Worm (Caenorhabditis elegans): ENCODE results near the gene Y43F8B.29.

Y43F8B.29 gene

ce11 chrV:19527565-19527964 lies 36.2 kb downstream of the Y43F8B.29 start (continued):
- TF ChIP-seq snpc-1.2 (GFP tag; IDR thresholded peaks at IDR 0.05), result no peak
- TF ChIP-seq dpl-1 (GFP tag; optimal IDR thresholded peaks at IDR 0.05), result no peak
- no peak for TF ChIP-seq lin-29 (GFP tag; IDR thresholded peaks at IDR 0.05)
- peak; percentile 97 for TF ChIP-seq nhr-28 (tag; optimal IDR thresholded peaks at IDR 0.05)
- peak; percentile 97 for TF ChIP-seq dve-1 (tag; optimal IDR thresholded peaks at IDR 0.05; ENCODE audit: insufficient read depth)
- TF ChIP-seq sdz-12 (GFP tag; optimal IDR thresholded peaks at IDR 0.05), result no peak
- TF ChIP-seq ztf-7 (tag; optimal IDR thresholded peaks at IDR 0.05), result no peak
- TF ChIP-seq ceh-62 (tag; optimal IDR thresholded peaks at IDR 0.05), result no peak
- peak in 1 of 2 experiments; percentile 79 for TF ChIP-seq unc-62 (GFP tag; optimal IDR thresholded peaks at IDR 0.05 in 1 of 2)
- no peak for TF ChIP-seq unc-62 (tag; optimal IDR thresholded peaks at IDR 0.05)
- TF ChIP-seq ceh-28 (tag; optimal IDR thresholded peaks at IDR 0.05), result no peak
- no peak for TF ChIP-seq Y48G9A.11 (GFP tag; IDR thresholded peaks at IDR 0.05)
- TF ChIP-seq egl-43 (GFP tag; IDR thresholded peaks at IDR 0.05), result no peak
- no peak for TF ChIP-seq lin-13 (GFP tag; optimal IDR thresholded peaks at IDR 0.05)
- no peak for TF ChIP-seq daf-12 (tag; optimal IDR thresholded peaks at IDR 0.05)
- TF ChIP-seq duxl-1 (tag; optimal IDR thresholded peaks at IDR 0.05; ENCODE audit: poor library complexity), result no peak
- no peak for TF ChIP-seq ctbp-1 (GFP tag; IDR thresholded peaks at IDR 0.05)
- TF ChIP-seq vab-7 (GFP tag; IDR thresholded peaks at IDR 0.05), result no peak
- TF ChIP-seq fkh-10 (GFP tag; optimal IDR thresholded peaks at IDR 0.05), result no peak
- TF ChIP-seq ceh-32 (tag; optimal IDR thresholded peaks at IDR 0.05; ENCODE audit: poor library complexity), result no peak
- TF ChIP-seq F37D6.2 (tag; optimal IDR thresholded peaks at IDR 0.05), result no peak
- no peak for TF ChIP-seq ces-1 (GFP tag; optimal IDR thresholded peaks at IDR 0.05)
- peak; percentile 100 for TF ChIP-seq dmd-6 (GFP tag; IDR thresholded peaks at IDR 0.05)
- TF ChIP-seq aha-1 (tag), result no peak
- no peak for TF ChIP-seq rbr-2 (tag; optimal IDR thresholded peaks at IDR 0.05)
- peak; percentile 74 for TF ChIP-seq T20F7.1 (GFP tag; optimal IDR thresholded peaks at IDR 0.05)
- TF ChIP-seq spr-1 (tag; optimal IDR thresholded peaks at IDR 0.05), result no peak
- TF ChIP-seq lin-38 (GFP tag; IDR thresholded peaks at IDR 0.05), result 0 out of 2 replicates have a peak, but pooled peaks have one; percentile 12
- TF ChIP-seq ceh-44 (GFP tag; IDR thresholded peaks at IDR 0.05), result no peak
- peak; percentile 97 for TF ChIP-seq pqm-1 (tag; optimal IDR thresholded peaks at IDR 0.05)
- no peak for TF ChIP-seq D1046.2 (GFP tag; IDR thresholded peaks at IDR 0.05)

- TF ChIP-seq lin-1 (GFP tag; IDR thresholded peaks at IDR 0.05) (peak; percentile 85), lin-13 (GFP tag; optimal IDR thresholded peaks at IDR 0.05) (peak; percentile 58), arid-1 (GFP tag; conservative IDR thresholded peaks at IDR 0.05) (no peak), zip-2 (tag; optimal IDR thresholded peaks at IDR 0.05) (peak; percentile 51), nhr-28 (tag; optimal IDR thresholded peaks at IDR 0.05) (peak; percentile 94), madf-9 (GFP tag; conservative IDR thresholded peaks at IDR 0.05) (peak; percentile 73), hlh-30 (tag; optimal IDR thresholded peaks at IDR 0.05; ENCODE audit: insufficient read depth) (peak; percentile 99), snpc-1.2 (GFP tag; IDR thresholded peaks at IDR 0.05) (no peak), T20F7.1 (GFP tag; optimal IDR thresholded peaks at IDR 0.05) (peak; percentile 75), vab-7 (GFP tag; IDR thresholded peaks at IDR 0.05) (0 out of 2 replicates have a peak, but pooled peaks have one; percentile 5), fkh-10 (GFP tag; optimal IDR thresholded peaks at IDR 0.05) (peak; percentile 82), duxl-1 (tag; optimal IDR thresholded peaks at IDR 0.05; ENCODE audit: poor library complexity) (peak; percentile 73), ctbp-1 (GFP tag; IDR thresholded peaks at IDR 0.05) (0 out of 2 replicates have a peak, but pooled peaks have one; percentile 54), nhr-237 (tag; optimal IDR thresholded peaks at IDR 0.05) (no peak), dmd-6 (GFP tag; IDR thresholded peaks at IDR 0.05) (peak; percentile 99), dpl-1 (GFP tag; optimal IDR thresholded peaks at IDR 0.05) (peak; percentile 50), hmg-1.1 (GFP tag; IDR thresholded peaks at IDR 0.05) (peak; percentile 86), attf-4 (tag; optimal IDR thresholded peaks at IDR 0.05) (no peak), ceh-28 (tag; optimal IDR thresholded peaks at IDR 0.05) (no peak), egl-27 (tag; optimal IDR thresholded peaks at IDR 0.05) (peak; percentile 60), nhr-6 (tag; optimal IDR thresholded peaks at IDR 0.05) (peak; percentile 50), ama-1 (optimal IDR thresholded peaks at IDR 0.05) (peak; percentile 26), ZK546.5 (tag; optimal IDR thresholded peaks at IDR 0.05) (no peak), nhr-41 (GFP tag; IDR thresholded peaks at IDR 0.05) (peak; percentile 79; the same call in 1 of the 2 replicates), mxl-3 (GFP tag; optimal IDR thresholded peaks at IDR 0.05) (peak; percentile 97), Y5F2A.4 (GFP tag; optimal IDR thresholded peaks at IDR 0.05) (no peak), daf-19 (GFP tag; conservative IDR thresholded peaks at IDR 0.05) (peak; percentile 74; the same call in 1 of the 2 replicates), dve-1 (tag; optimal IDR thresholded peaks at IDR 0.05; ENCODE audit: insufficient read depth) (peak; percentile 99), ztf-7 (tag; optimal IDR thresholded peaks at IDR 0.05) (peak; percentile 54), mep-1 (tag; optimal IDR thresholded peaks at IDR 0.05) (peak; percentile 94), nhr-77 (tag; optimal IDR thresholded peaks at IDR 0.05) (peak; percentile 90)
These were observed 37.8 kb downstream of the Y43F8B.29 start for ce11 chrV:19529168-19529567.
